Fruit fly (Drosophila melanogaster) Kc167 (cell line): Measurements from ENCODE around the gene kto.

Experiments used
- Sin3A ChIP-seq: fragments of >200 bp; optimal IDR thresholded peaks from 2 replicates; lab custom pipeline; 2018; ENCODE audit warnings: missing external identifiers
- h ChIP-seq: fragments of >200 bp; optimal IDR thresholded peaks from 3 replicates; lab custom pipeline; 2018; ENCODE audit warnings: missing external identifiers
- insv ChIP-seq: fragments of >200 bp; optimal IDR thresholded peaks from 3 replicates; lab custom pipeline; 2018; ENCODE audit warnings: missing external identifiers
- psq ChIP-seq: fragments of >200 bp; optimal IDR thresholded peaks from 2 replicates; lab custom pipeline; 2017; ENCODE audit warnings: missing external identifiers
- ttk ChIP-seq: sonication (Bioruptor generic); optimal IDR thresholded peaks from 2 replicates; lab custom pipeline; 2017; ENCODE audit warnings: missing external identifiers

DNA sequence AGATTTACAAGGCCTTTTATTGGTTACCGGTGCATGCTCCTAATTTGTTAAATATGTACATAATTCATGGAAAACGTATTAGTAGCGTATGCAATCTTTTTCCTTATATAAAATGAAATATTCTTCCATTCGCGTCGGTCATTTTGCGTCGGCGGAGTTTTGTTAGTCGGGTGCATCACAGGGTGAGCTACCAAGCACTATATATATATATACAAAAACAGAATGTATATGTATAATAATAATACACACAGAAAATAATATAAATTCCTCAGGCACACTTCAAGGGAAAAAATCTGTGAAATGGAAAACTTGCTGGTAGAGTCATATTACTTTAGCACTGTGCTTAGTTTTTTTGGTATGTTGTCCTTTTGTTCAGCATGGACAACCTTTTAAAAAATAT is 37.4 kb upstream of the kto start, which contains the start of gene Ir76a:
- TF ChIP-seq psq (lab: Kevin White, UChicago) (no peak), h (lab: Kevin White, UChicago) (no peak), Sin3A (lab: Kevin White, UChicago) (no peak), insv (lab: Kevin White, UChicago) (no peak), ttk (lab: Kevin White, UChicago) (no peak)
